Worm (Caenorhabditis elegans): ENCODE data around the gene D1069.3.

DNA sequence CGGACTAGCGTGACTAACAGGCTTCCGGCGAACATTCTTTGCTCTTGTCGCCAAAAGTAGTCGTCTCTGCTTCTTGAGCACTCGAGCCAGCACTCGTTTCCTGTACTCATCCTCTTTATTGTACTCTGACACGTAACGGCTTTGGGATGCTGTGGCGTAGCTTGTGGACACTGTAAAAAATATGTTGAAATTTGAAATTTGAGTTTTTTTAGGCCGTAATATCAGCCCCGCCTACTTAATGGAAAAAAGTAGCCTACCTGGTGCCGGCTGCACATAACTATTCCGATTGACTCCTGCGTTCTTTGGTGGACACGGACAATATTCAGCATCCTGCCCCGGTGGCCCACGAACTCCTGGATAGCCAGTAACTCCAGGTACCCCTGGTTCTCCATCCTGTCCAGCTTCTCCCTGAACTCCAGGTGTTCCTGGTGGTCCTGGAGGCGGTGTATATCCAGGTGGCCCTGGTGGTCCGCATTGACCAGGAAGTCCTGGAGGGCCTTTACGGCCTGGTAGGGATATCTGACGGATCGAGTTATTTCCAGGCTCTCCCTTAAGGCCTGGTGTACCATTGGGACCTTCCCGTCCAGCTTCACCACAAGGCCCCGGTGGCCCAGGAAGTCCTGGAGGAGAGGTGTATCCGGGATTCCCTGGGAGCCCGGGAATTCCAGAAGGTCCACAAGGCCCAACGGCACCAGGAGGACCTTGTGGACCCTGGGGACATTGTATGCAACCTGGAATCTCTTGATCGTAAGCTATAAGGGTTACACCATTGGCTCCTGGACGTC is 43.6 kb downstream of the D1069.3 start:
- TF ChIP-seq ama-1 (optimal IDR thresholded peaks at IDR 0.05) (no peak), hmbx-1 (tag; optimal IDR thresholded peaks at IDR 0.05) (no peak), tbx-11 (GFP tag; IDR thresholded peaks at IDR 0.05) (no peak), ceh-13 (GFP tag; optimal IDR thresholded peaks at IDR 0.05) (no peak), flt-1 (GFP tag; IDR thresholded peaks at IDR 0.05) (no peak)

Measured in whole organism, early embryonic.